Worm (Caenorhabditis elegans): ENCODE data around the gene Y39B6A.30.

The Y39B6A.30 gene

ce11 chrV:19026163-19026562 is 11.8 kb downstream of the Y39B6A.30 start, which contains the start of gene Y39B6A.25:
TSS of gene Y39B6A.25 (plus strand) at chrV:19026463.
- TF ChIP-seq efl-1 (optimal IDR thresholded peaks at IDR 0.05), result no peak
- peak in 1 of 2 experiments; percentile 78 for TF ChIP-seq efl-1 (GFP tag; optimal IDR thresholded peaks at IDR 0.05 in 1 of 2)
- no peak for TF ChIP-seq fkh-10 (GFP tag; optimal IDR thresholded peaks at IDR 0.05)
- TF ChIP-seq nhr-77 (tag; optimal IDR thresholded peaks at IDR 0.05), result no peak

- TF ChIP-seq unc-30 (tag; optimal IDR thresholded peaks at IDR 0.05) (no peak), nhr-11 (tag; optimal IDR thresholded peaks at IDR 0.05) (no peak), ama-1 (optimal IDR thresholded peaks at IDR 0.05) (no peak), ztf-11 (tag; optimal IDR thresholded peaks at IDR 0.05) (no peak), sptf-1 (tag; optimal IDR thresholded peaks at IDR 0.05) (no peak), snpc-4 (tag; optimal IDR thresholded peaks at IDR 0.05) (no peak), C04F5.9 (tag; optimal IDR thresholded peaks at IDR 0.05) (no peak), isw-1 (GFP tag; IDR thresholded peaks at IDR 0.05) (no peak), blmp-1 (tag; optimal IDR thresholded peaks at IDR 0.05) (no peak), tlp-1 (tag; optimal IDR thresholded peaks at IDR 0.05) (no peak), ceh-63 (GFP tag; optimal IDR thresholded peaks at IDR 0.05) (no peak), fkh-8 (tag; optimal IDR thresholded peaks at IDR 0.05) (no peak), rnt-1 (tag; optimal IDR thresholded peaks at IDR 0.05) (no peak), mep-1 (tag; optimal IDR thresholded peaks at IDR 0.05) (no peak), irx-1 (tag; optimal IDR thresholded peaks at IDR 0.05) (no peak), lin-39 (tag; optimal IDR thresholded peaks at IDR 0.05) (no peak), elt-2 (tag; optimal IDR thresholded peaks at IDR 0.05) (no peak)
Observed at ce11 chrV:19027338-19027737, 13.0 kb downstream of the Y39B6A.30 start.

ce11 chrV:19031456-19031855 is 17.1 kb downstream of the Y39B6A.30 start, which contains the start of gene Y39B6A.27:
TSS of gene Y39B6A.27 (plus strand) at chrV:19031756.
- TF ChIP-seq C04F5.9 (tag; optimal IDR thresholded peaks at IDR 0.05) (no peak), ces-1 (GFP tag; optimal IDR thresholded peaks at IDR 0.05) (no peak), elt-3 (tag; optimal IDR thresholded peaks at IDR 0.05) (no peak), lin-35 (GFP tag; optimal IDR thresholded peaks at IDR 0.05) (no peak), pax-3 (tag; optimal IDR thresholded peaks at IDR 0.05) (no peak), jun-1 (tag; optimal IDR thresholded peaks at IDR 0.05) (no peak), nhr-11 (tag; optimal IDR thresholded peaks at IDR 0.05) (no peak), nhr-19 (GFP tag; conservative IDR thresholded peaks at IDR 0.05) (no peak), mab-9 (GFP tag; IDR thresholded peaks at IDR 0.05) (no peak), hlh-4 (tag; optimal IDR thresholded peaks at IDR 0.05) (no peak), ceh-63 (GFP tag; optimal IDR thresholded peaks at IDR 0.05) (no peak), egl-27 (tag; optimal IDR thresholded peaks at IDR 0.05) (no peak), elt-2 (tag; optimal IDR thresholded peaks at IDR 0.05) (no peak), F16B12.6 (tag; optimal IDR thresholded peaks at IDR 0.05) (no peak), sptf-1 (tag; optimal IDR thresholded peaks at IDR 0.05) (no peak), ets-5 (GFP tag; IDR thresholded peaks at IDR 0.05) (no peak), nhr-77 (tag; optimal IDR thresholded peaks at IDR 0.05) (no peak), nhr-85 (tag) (no peak), lir-3 (tag; optimal IDR thresholded peaks at IDR 0.05; ENCODE audit: poor library complexity) (no peak)

- TF ChIP-seq hlh-17 (GFP tag; optimal IDR thresholded peaks at IDR 0.05; ENCODE audit: borderline replicate concordance) (no peak), efl-1 (optimal IDR thresholded peaks at IDR 0.05) (no peak), efl-1 (GFP tag; optimal IDR thresholded peaks at IDR 0.05 in 1 of 2) (no peak), nhr-85 (tag) (no peak), elt-2 (tag; optimal IDR thresholded peaks at IDR 0.05) (no peak)
Observed at ce11 chrV:19036061-19036460, 21.7 kb downstream of the Y39B6A.30 start.

- TF ChIP-seq Y116A8C.19 (tag; optimal IDR thresholded peaks at IDR 0.05; ENCODE audit: borderline replicate concordance), result no peak
- TF ChIP-seq nhr-76 (tag; optimal IDR thresholded peaks at IDR 0.05), result no peak
- no peak for TF ChIP-seq lin-15B (tag; optimal IDR thresholded peaks at IDR 0.05)
- TF ChIP-seq ztf-4 (tag; optimal IDR thresholded peaks at IDR 0.05), result no peak
- peak; percentile 17 for TF ChIP-seq nhr-85 (tag)
- no peak for TF ChIP-seq nhr-11 (tag; optimal IDR thresholded peaks at IDR 0.05)
- no peak for TF ChIP-seq lin-35 (GFP tag; optimal IDR thresholded peaks at IDR 0.05)
Observed at ce11 chrV:19037222-19037621, 22.8 kb downstream of the Y39B6A.30 start, which contains the start of gene asp-17. TSS of gene asp-17 (minus strand) at chrV:19037322.
